Fruit fly (Drosophila melanogaster) whole organism, embryonic: Measurements from ENCODE around the gene unc-4.

Source experiments
- Dp ChIP-seq: fragments of 200-800 bp; sonication (Bioruptor generic); optimal IDR thresholded peaks from 2 replicates; lab custom pipeline; 2018; ENCODE audit warnings: missing biosample characterization, mild to moderate bottlenecking, missing genetic modification characterization, moderate library complexity
- sqz ChIP-seq: fragments of 200-800 bp; sonication (Bioruptor generic); optimal IDR thresholded peaks from 3 replicates; lab custom pipeline; 2018; ENCODE audit warnings: missing biosample characterization, mild to moderate bottlenecking, missing genetic modification characterization

DNA sequence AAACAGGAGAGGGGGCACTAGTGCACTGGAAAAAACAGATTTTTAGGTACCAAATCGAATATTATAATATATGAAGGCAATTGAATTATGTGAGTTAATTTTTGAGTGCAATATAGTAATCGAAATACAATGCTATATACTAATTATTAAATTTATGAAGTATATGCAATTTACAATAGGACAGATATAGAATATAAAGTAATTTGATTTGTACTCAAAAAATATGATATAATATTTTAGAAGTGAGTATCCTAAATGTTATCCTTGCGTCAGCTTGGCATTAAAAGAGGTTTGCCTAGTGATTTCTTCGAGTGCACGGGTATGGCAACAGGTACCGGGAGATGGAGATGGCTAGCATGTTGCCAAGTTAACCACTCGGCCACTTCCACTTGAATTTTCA lies 38.6 kb downstream of the unc-4 start:
- TF ChIP-seq Dp (GFP tag; lab: Kevin White, UChicago) (no peak), sqz (GFP tag; lab: Kevin White, UChicago) (no peak)
